Worm (Caenorhabditis elegans) whole organism, young adult: ENCODE results near the gene shc-3.

Source experiments
- B0261.1 ChIP-seq: sonication (generic microtip); optimal IDR thresholded peaks from 2 replicates; lab custom pipeline; 2016; ENCODE audit warnings: mild to moderate bottlenecking, missing genetic modification characterization, moderate library complexity, missing compliant biosample characterization
- C06A6.2 ChIP-seq: fragments of 200-800 bp; sonication (Bioruptor generic); conservative IDR thresholded peaks from 2 replicates; pipeline ENCODE4 v1.3.6; 2022; ENCODE audit warnings: missing genetic modification characterization, missing compliant biosample characterization
- F52B5.7 ChIP-seq: sonication (generic microtip); optimal IDR thresholded peaks from 2 replicates; lab custom pipeline; 2016; ENCODE audit warnings: mild to moderate bottlenecking, missing genetic modification characterization, missing compliant biosample characterization
- F55B11.4 ChIP-seq: sonication (generic microtip); optimal IDR thresholded peaks from 2 replicates; lab custom pipeline; 2016; ENCODE audit warnings: missing compliant biosample characterization, missing genetic modification characterization, borderline replicate concordance; ENCODE audit not compliant: insufficient read depth
- F57C9.4 ChIP-seq: sonication (generic microtip); optimal IDR thresholded peaks from 2 replicates; lab custom pipeline; 2017; ENCODE audit warnings: mild to moderate bottlenecking, missing genetic modification characterization, missing compliant biosample characterization
- K11D2.4 ChIP-seq: fragments of 200-800 bp; sonication (Bioruptor generic); IDR thresholded peaks from 2 replicates; pipeline ENCODE4 v1.3.6; 2022; ENCODE audit warnings: missing genetic modification reagents, missing genetic modification characterization, missing compliant biosample characterization
- T07F8.4 ChIP-seq: sonication (generic microtip); optimal IDR thresholded peaks from 2 replicates; lab custom pipeline; 2016; ENCODE audit warnings: mild to moderate bottlenecking, missing genetic modification characterization, moderate library complexity, missing compliant biosample characterization
- T26A5.8 ChIP-seq: sonication (generic microtip); optimal IDR thresholded peaks from 2 replicates; lab custom pipeline; 2016; ENCODE audit warnings: missing genetic modification characterization, missing compliant biosample characterization
- Y53F4B.3 ChIP-seq: fragments of 200-800 bp; sonication (Bioruptor generic); IDR thresholded peaks from 2 replicates; pipeline ENCODE4 v1.3.6; 2022; ENCODE audit warnings: missing genetic modification reagents, missing genetic modification characterization, missing compliant biosample characterization
- akir-1 ChIP-seq: fragments of 200-800 bp; sonication (Bioruptor generic); optimal IDR thresholded peaks from 2 replicates; lab custom pipeline; 2018; ENCODE audit warnings: mild to moderate bottlenecking, missing genetic modification characterization, moderate library complexity, missing compliant biosample characterization
- aptf-3 ChIP-seq: fragments of 200-800 bp; sonication (Bioruptor generic); IDR thresholded peaks from 2 replicates; pipeline ENCODE4 v1.3.6; 2022; ENCODE audit warnings: missing genetic modification characterization, missing compliant biosample characterization
- bed-1 ChIP-seq: fragments of 200-800 bp; sonication (Bioruptor generic); IDR thresholded peaks from 2 replicates; pipeline ENCODE4 v1.3.6; 2022; ENCODE audit warnings: missing genetic modification reagents, missing genetic modification characterization, missing compliant biosample characterization
- ccch-3 ChIP-seq: fragments of 200-800 bp; sonication (Bioruptor generic); optimal IDR thresholded peaks from 2 replicates; lab custom pipeline; 2018; ENCODE audit warnings: mild to moderate bottlenecking, missing genetic modification characterization, missing compliant biosample characterization
- cebp-1 ChIP-seq, 2 experiments: fragments of 200-800 bp in 1 of 2; sonication (Bioruptor generic) in 1 of 2; sonication (generic microtip) in 1 of 2; IDR thresholded peaks in 1 of 2; optimal IDR thresholded peaks in 1 of 2; 2 replicates each; pipeline versions ENCODE4 v1.3.6 to Lab custom; 2017 to 2022; ENCODE audit warnings: missing compliant biosample characterization in 2 of 2, missing genetic modification characterization in 2 of 2, mild to moderate bottlenecking in 1 of 2, missing genetic modification reagents in 1 of 2, moderate library complexity in 1 of 2
- cebp-2 ChIP-seq: fragments of 200-800 bp; sonication (Bioruptor generic); IDR thresholded peaks from 2 replicates; pipeline ENCODE4 v1.3.6; 2022; ENCODE audit warnings: missing genetic modification characterization, missing compliant biosample characterization
- chd-7 ChIP-seq: sonication (generic microtip); optimal IDR thresholded peaks from 2 replicates; lab custom pipeline; 2016; ENCODE audit warnings: mild to moderate bottlenecking, missing genetic modification characterization, moderate library complexity, missing compliant biosample characterization
- die-1 ChIP-seq: sonication (generic microtip); optimal IDR thresholded peaks from 2 replicates; lab custom pipeline; 2016; ENCODE audit warnings: missing genotype, mild to moderate bottlenecking, missing genetic modification characterization, missing compliant biosample characterization
- dox-1 ChIP-seq: fragments of 200-800 bp; sonication (Bioruptor generic); IDR thresholded peaks from 2 replicates; pipeline ENCODE4 v1.3.6; 2022; ENCODE audit warnings: missing genetic modification reagents, missing genetic modification characterization, missing compliant biosample characterization
- egl-44 ChIP-seq: fragments of 200-800 bp; sonication (Bioruptor generic); IDR thresholded peaks from 2 replicates; pipeline ENCODE4 v1.3.6; 2022; ENCODE audit warnings: missing genetic modification reagents, missing genetic modification characterization, missing compliant biosample characterization
- ets-4 ChIP-seq: fragments of 200-800 bp; sonication (Bioruptor generic); optimal IDR thresholded peaks from 2 replicates; lab custom pipeline; 2018; ENCODE audit warnings: mild to moderate bottlenecking, missing genetic modification characterization, missing compliant biosample characterization
- fkh-3 ChIP-seq: sonication (generic microtip); optimal IDR thresholded peaks from 2 replicates; lab custom pipeline; 2016; ENCODE audit warnings: mild to moderate bottlenecking, missing genetic modification characterization, missing compliant biosample characterization
- gei-17 ChIP-seq: fragments of 200-800 bp; sonication (Bioruptor generic); optimal IDR thresholded peaks from 2 replicates; lab custom pipeline; 2018; ENCODE audit warnings: mild to moderate bottlenecking, missing genetic modification characterization, missing compliant biosample characterization
- him-1 ChIP-seq: sonication (generic microtip); optimal IDR thresholded peaks from 2 replicates; lab custom pipeline; 2016; ENCODE audit warnings: missing genotype, missing genetic modification reagents, missing genetic modification characterization, missing compliant biosample characterization
- hmg-1.2 ChIP-seq: fragments of 200-800 bp; sonication (Bioruptor generic); IDR thresholded peaks from 2 replicates; pipeline ENCODE4 v1.3.6; 2022; ENCODE audit warnings: missing genetic modification reagents, missing genetic modification characterization, missing compliant biosample characterization
- let-607 ChIP-seq, 2 experiments: fragments of 200-800 bp in 1 of 2; sonication (Bioruptor generic) in 1 of 2; sonication (generic microtip) in 1 of 2; optimal IDR thresholded peaks; 2 replicates each; lab custom pipeline; 2016 to 2018; ENCODE audit warnings: mild to moderate bottlenecking in 2 of 2, missing compliant biosample characterization in 2 of 2, missing genetic modification characterization in 2 of 2, moderate library complexity in 2 of 2, missing genotype in 1 of 2
- lin-40 ChIP-seq: sonication (generic microtip); optimal IDR thresholded peaks from 2 replicates; lab custom pipeline; 2016; ENCODE audit warnings: missing genetic modification characterization, mild to moderate bottlenecking, missing compliant biosample characterization, missing genotype, missing genetic modification reagents
- lin-54 ChIP-seq: fragments of 200-800 bp; sonication (Bioruptor generic); optimal IDR thresholded peaks from 2 replicates; lab custom pipeline; 2018; ENCODE audit warnings: mild to moderate bottlenecking, missing genetic modification characterization, missing compliant biosample characterization
- madf-8 ChIP-seq: fragments of 200-800 bp; sonication (Bioruptor generic); conservative IDR thresholded peaks from 2 replicates; pipeline ENCODE4 v1.3.6; 2022; ENCODE audit warnings: missing genetic modification reagents, missing genetic modification characterization, missing compliant biosample characterization
- mes-4 ChIP-seq: sonication (generic microtip); optimal IDR thresholded peaks from 2 replicates; lab custom pipeline; 2016; ENCODE audit warnings: missing genotype, missing genetic modification characterization, missing compliant biosample characterization
- nhr-80 ChIP-seq: sonication (generic microtip); optimal IDR thresholded peaks from 2 replicates; lab custom pipeline; 2016; ENCODE audit warnings: missing genetic modification characterization, missing compliant biosample characterization
- pbrm-1 ChIP-seq: fragments of 200-800 bp; sonication (Bioruptor generic); IDR thresholded peaks from 2 replicates; pipeline ENCODE4 v1.3.6; 2022; ENCODE audit warnings: missing genetic modification reagents, missing genetic modification characterization, missing compliant biosample characterization
- pha-4 ChIP-seq: fragments of 150-350 bp; sonication (generic microtip); optimal IDR thresholded peaks from 2 replicates; lab custom pipeline; 2014; ENCODE audit warnings: missing biosample characterization, missing genetic modification reagents, missing genetic modification characterization
- rcor-1 ChIP-seq: fragments of 200-800 bp; sonication (Bioruptor generic); IDR thresholded peaks from 2 replicates; pipeline ENCODE4 v1.3.6; 2022; ENCODE audit warnings: missing genetic modification reagents, missing genetic modification characterization, missing compliant biosample characterization
- snpc-1.1 ChIP-seq: sonication (generic microtip); optimal IDR thresholded peaks from 2 replicates; lab custom pipeline; 2017; ENCODE audit warnings: missing genetic modification characterization, mild to moderate bottlenecking, missing compliant biosample characterization, antibody characterized with exemption, moderate library complexity, missing genotype, missing genetic modification reagents; ENCODE audit not compliant: insufficient read depth
- snpc-4 ChIP-seq, 5 experiments: fragments of 150-350 bp in 1 of 5; sonication (generic microtip) in 4 of 5; optimal IDR thresholded peaks; 2 replicates each; lab custom pipeline; 2014 to 2018; ENCODE audit warnings: missing genetic modification characterization in 5 of 5, missing biosample characterization in 3 of 5, antibody characterized with exemption in 2 of 5, mild to moderate bottlenecking in 2 of 5, missing compliant biosample characterization in 2 of 5, missing genotype in 2 of 5, moderate library complexity in 2 of 5, missing genetic modification reagents in 1 of 5
- sptf-2 ChIP-seq: fragments of 200-800 bp; sonication (Bioruptor generic); optimal IDR thresholded peaks from 2 replicates; lab custom pipeline; 2018; ENCODE audit warnings: mild to moderate bottlenecking, missing genetic modification characterization, missing compliant biosample characterization
- tbp1 ChIP-seq: fragments of 200-800 bp; sonication (Bioruptor generic); optimal IDR thresholded peaks from 2 replicates; lab custom pipeline; 2018; ENCODE audit warnings: mild to moderate bottlenecking, missing genetic modification characterization, missing compliant biosample characterization
- unc-130 ChIP-seq: sonication (generic microtip); optimal IDR thresholded peaks from 2 replicates; lab custom pipeline; 2016; ENCODE audit warnings: missing genetic modification reagents, missing genetic modification characterization, missing compliant biosample characterization
- unc-62 ChIP-seq: fragments of 150-350 bp; optimal IDR thresholded peaks from 2 replicates; lab custom pipeline; 2014; ENCODE audit warnings: missing biosample characterization, missing genetic modification reagents, missing genetic modification characterization
- zfh-2 ChIP-seq: fragments of 200-800 bp; sonication (Bioruptor generic); conservative IDR thresholded peaks from 2 replicates; pipeline ENCODE4 v1.3.6; 2022; ENCODE audit warnings: missing genetic modification reagents, missing genetic modification characterization, missing compliant biosample characterization
- zim-3 ChIP-seq: sonication (generic microtip); optimal IDR thresholded peaks from 2 replicates; lab custom pipeline; 2017; ENCODE audit warnings: mild to moderate bottlenecking, missing genetic modification characterization, moderate library complexity, missing compliant biosample characterization
- ztf-18 ChIP-seq: sonication (generic microtip); optimal IDR thresholded peaks from 2 replicates; lab custom pipeline; 2016; ENCODE audit warnings: missing genotype, mild to moderate bottlenecking, missing genetic modification characterization, missing compliant biosample characterization
- ztf-22 ChIP-seq: fragments of 200-800 bp; sonication (Bioruptor generic); optimal IDR thresholded peaks from 2 replicates; lab custom pipeline; 2018; ENCODE audit warnings: mild to moderate bottlenecking, missing genetic modification characterization, moderate library complexity, missing compliant biosample characterization
- ztf-25 ChIP-seq: fragments of 200-800 bp; sonication (Bioruptor generic); IDR thresholded peaks from 2 replicates; pipeline ENCODE4 v1.3.6; 2022; ENCODE audit warnings: missing genetic modification reagents, missing genetic modification characterization, missing compliant biosample characterization
- ztf-26 ChIP-seq: sonication (generic microtip); optimal IDR thresholded peaks from 2 replicates; lab custom pipeline; 2017; ENCODE audit warnings: missing genetic modification characterization, missing compliant biosample characterization

Gene shc-3

DNA sequence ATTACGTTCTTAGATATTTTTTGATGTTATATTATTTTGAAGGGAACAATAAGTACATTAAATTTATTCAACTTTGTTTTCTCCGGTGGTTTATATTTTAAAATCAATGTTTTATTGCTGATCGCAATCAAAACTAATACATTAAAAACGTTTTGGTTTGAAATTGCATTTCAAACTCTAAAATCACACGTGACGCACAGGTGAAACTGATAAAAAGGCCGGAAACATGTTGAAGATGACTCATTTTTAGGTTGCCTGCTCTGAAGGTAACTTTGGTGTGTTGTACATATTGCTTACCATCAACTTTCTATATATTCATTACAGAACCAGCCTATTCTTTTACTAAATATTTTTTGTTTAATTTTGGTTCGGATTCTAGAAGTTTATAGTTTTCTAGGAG lies 31.6 kb upstream of the shc-3 start:
- TF ChIP-seq nhr-80 (tag; lab: Kevin White, UChicago) (peak; percentile 41), madf-8 (GFP tag; lab: Robert Waterston, UW) (no peak)

DNA sequence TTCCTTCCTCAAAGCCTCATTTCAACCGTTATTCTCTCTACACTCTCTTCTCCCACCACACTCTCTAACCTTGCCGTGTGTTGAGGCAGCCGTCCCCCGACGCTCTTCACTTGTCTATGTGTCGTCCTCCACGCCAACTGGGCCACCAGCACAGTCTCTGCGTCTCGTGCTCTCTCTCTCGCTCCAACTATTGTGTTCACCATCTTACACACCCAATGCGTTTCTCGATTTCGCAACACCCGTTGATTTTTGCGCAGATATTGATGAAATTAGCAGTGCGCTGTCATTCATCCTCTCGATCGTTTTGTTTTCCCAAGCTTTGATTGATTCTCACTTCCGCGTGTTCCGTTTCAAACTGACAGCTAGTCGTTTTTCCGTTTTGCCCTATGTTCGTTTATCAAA lies 30.2 kb upstream of the shc-3 start:
- TF ChIP-seq rcor-1 (GFP tag; lab: Robert Waterston, UW) = peak; percentile 14; the same call in 1 of the 2 replicates
- TF ChIP-seq ztf-25 (GFP tag; lab: Robert Waterston, UW) = no peak
- TF ChIP-seq ztf-18 (tag; lab: Kevin White, UChicago) = peak; percentile 16
- peak; percentile 40 for TF ChIP-seq chd-7 (tag; lab: Kevin White, UChicago)
- no peak for TF ChIP-seq sptf-2 (GFP tag; lab: Kevin White, UChicago)
- peak; percentile 22 for TF ChIP-seq gei-17 (GFP tag; lab: Kevin White, UChicago)
- TF ChIP-seq F52B5.7 (tag; lab: Kevin White, UChicago) = no peak
- TF ChIP-seq cebp-1 (GFP tag; IDR thresholded peaks at IDR 0.05; lab: Robert Waterston, UW) = peak; percentile 91
- peak; percentile 98 for TF ChIP-seq cebp-1 (tag; optimal IDR thresholded peaks at IDR 0.05; lab: Kevin White, UChicago)
- no peak for TF ChIP-seq die-1 (tag; lab: Kevin White, UChicago)
- peak; percentile 45 for TF ChIP-seq nhr-80 (tag; lab: Kevin White, UChicago)
- TF ChIP-seq lin-54 = peak; percentile 3
- TF ChIP-seq F55B11.4 = no peak
- TF ChIP-seq tbp1 = peak; percentile 10
- no peak for TF ChIP-seq ztf-26 (tag; lab: Kevin White, UChicago)
- TF ChIP-seq let-607 (tag; optimal IDR thresholded peaks at IDR 0.05; lab: Kevin White, UChicago) = peak; percentile 54 to 71
- TF ChIP-seq fkh-3 (tag; lab: Kevin White, UChicago) = no peak
- no peak for TF ChIP-seq ztf-22 (GFP tag; lab: Kevin White, UChicago)
- TF ChIP-seq cebp-2 = no peak
- peak; percentile 50 for TF ChIP-seq lin-40 (tag; lab: Kevin White, UChicago)
- peak; percentile 5 for TF ChIP-seq B0261.1 (tag; lab: Kevin White, UChicago)
- TF ChIP-seq bed-1 (GFP tag; lab: Robert Waterston, UW) = no peak
- TF ChIP-seq snpc-1.1 (tag; lab: Kevin White, UChicago) = no peak
- TF ChIP-seq snpc-4 (GFP tag; optimal IDR thresholded peaks at IDR 0.05; lab: Kevin White, UChicago) = no peak
- peak in 2 of 4 experiments; percentile 3 to 41 for TF ChIP-seq snpc-4 (tag; optimal IDR thresholded peaks at IDR 0.05; lab: Kevin White, UChicago)
- peak; percentile 77; the same call in 1 of the 2 replicates for TF ChIP-seq dox-1 (GFP tag; lab: Robert Waterston, UW)
- peak; percentile 91 for TF ChIP-seq hmg-1.2
- no peak for TF ChIP-seq unc-130 (GFP tag; lab: Kevin White, UChicago)
- 0 out of 2 replicates have a peak, but pooled peaks have one; percentile 42 for TF ChIP-seq egl-44 (GFP tag; lab: Robert Waterston, UW)
- no peak for TF ChIP-seq pha-4 (tag; lab: Kevin White, UChicago)
- no peak for TF ChIP-seq T07F8.4 (tag; lab: Kevin White, UChicago)
- 0 out of 2 replicates have a peak, but pooled peaks have one; percentile 27 for TF ChIP-seq C06A6.2 (GFP tag; lab: Robert Waterston, UW)
- TF ChIP-seq zfh-2 (GFP tag; lab: Robert Waterston, UW) = peak; percentile 91
- no peak for TF ChIP-seq unc-62 (GFP tag; lab: Kevin White, UChicago)
- no peak for TF ChIP-seq mes-4 (tag; lab: Kevin White, UChicago)
- no peak for TF ChIP-seq akir-1 (GFP tag; lab: Kevin White, UChicago)
- no peak for TF ChIP-seq ets-4
- TF ChIP-seq zim-3 (tag; lab: Kevin White, UChicago) = no peak
- TF ChIP-seq Y53F4B.3 = no peak
- TF ChIP-seq ccch-3 = no peak
- TF ChIP-seq aptf-3 (GFP tag; lab: Robert Waterston, UW) = no peak
- no peak for TF ChIP-seq him-1 (tag; lab: Kevin White, UChicago)
- peak; percentile 50; the same call in 1 of the 2 replicates for TF ChIP-seq pbrm-1 (GFP tag; lab: Robert Waterston, UW)
- no peak for TF ChIP-seq F57C9.4 (tag; lab: Kevin White, UChicago)
- TF ChIP-seq K11D2.4 (GFP tag; lab: Robert Waterston, UW) = peak; percentile 29; the same call in 1 of the 2 replicates
- TF ChIP-seq T26A5.8 (tag; lab: Kevin White, UChicago) = no peak
